Fruit fly (Drosophila melanogaster) whole organism: ENCODE results near the gene Zmynd8.

Experiments used
- CG8478 ChIP-seq: fragments of >200 bp; optimal IDR thresholded peaks from 2 replicates; lab custom pipeline; 2018; ENCODE audit warnings: inconsistent platforms
- Dll ChIP-seq: fragments of >200 bp; optimal IDR thresholded peaks from 2 replicates; lab custom pipeline; 2017
- EcR ChIP-seq, 2 experiments: fragments of >200 bp; optimal IDR thresholded peaks; 2 replicates each; lab custom pipeline; 2017; ENCODE audit warnings: missing biosample characterization in 2 of 2, missing genetic modification characterization in 2 of 2, missing genetic modification reagents in 2 of 2
- pan ChIP-seq: fragments of >200 bp; optimal IDR thresholded peaks from 2 replicates; lab custom pipeline; 2017
- psq ChIP-seq: fragments of >200 bp; optimal IDR thresholded peaks from 2 replicates; lab custom pipeline; 2017
- usp ChIP-seq: fragments of >200 bp; optimal IDR thresholded peaks from 2 replicates; lab custom pipeline; 2017; ENCODE audit warnings: missing biosample characterization, missing genetic modification characterization, mixed read lengths

DNA sequence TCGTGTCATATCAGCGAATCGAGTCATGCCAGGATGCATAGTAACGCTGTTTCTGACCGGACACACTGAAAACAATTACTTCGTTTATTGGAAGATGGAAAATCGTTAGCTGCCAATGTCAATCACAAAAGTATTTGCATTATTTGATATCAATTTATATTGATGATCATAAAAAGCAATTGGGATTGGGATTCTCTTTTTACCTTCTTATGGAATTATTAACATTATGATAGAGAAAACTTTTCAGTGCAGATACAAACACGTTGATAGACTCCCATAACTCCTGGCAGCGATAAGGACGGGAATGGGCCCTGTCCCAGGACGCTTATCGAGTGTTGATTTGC, 37.6 kb downstream of the Zmynd8 start:
- TF ChIP-seq pan (lab: Kevin White, UChicago): no peak
- no peak for TF ChIP-seq Dll
- no peak for TF ChIP-seq usp (GFP tag; lab: Kevin White, UChicago)
- TF ChIP-seq psq: no peak
- no peak for TF ChIP-seq EcR (GFP tag; optimal IDR thresholded peaks at IDR 0.05; lab: Kevin White, UChicago)
- no peak for TF ChIP-seq CG8478 (lab: Kevin White, UChicago)
